Fruit fly (Drosophila melanogaster) whole organism, embryonic: ENCODE results near the gene CG15543.

Source experiments
- Ada2b ChIP-seq: fragments of 200-800 bp; sonication (Bioruptor generic); IDR thresholded peaks from 2 replicates; pipeline ENCODE4 v1.3.6; 2022; ENCODE audit warnings: missing biosample characterization, missing genetic modification characterization
- Adf1 ChIP-seq: fragments of 200-800 bp; sonication (Bioruptor generic); IDR thresholded peaks from 2 replicates; pipeline ENCODE4 v1.3.6; 2022; ENCODE audit warnings: missing biosample characterization, missing genetic modification characterization
- Antp ChIP-seq: fragments of 200-800 bp; sonication (Bioruptor generic); optimal IDR thresholded peaks from 3 replicates; lab custom pipeline; 2016; ENCODE audit warnings: missing biosample characterization, missing genetic modification characterization
- Awh ChIP-seq: fragments of 200-800 bp; sonication (Bioruptor generic); IDR thresholded peaks from 2 replicates; pipeline ENCODE4, ENCODE4 v1.3.6; 2022; ENCODE audit warnings: missing biosample characterization, missing genetic modification characterization
- Bteb2 ChIP-seq: fragments of 200-800 bp; sonication (Bioruptor generic); optimal IDR thresholded peaks from 2 replicates; lab custom pipeline; 2016; ENCODE audit warnings: missing biosample characterization, missing genetic modification characterization
- CG10209 ChIP-seq: fragments of 200-800 bp; sonication (Bioruptor generic); optimal IDR thresholded peaks from 3 replicates; lab custom pipeline; 2017; ENCODE audit warnings: missing biosample characterization, mild to moderate bottlenecking, missing genetic modification characterization, missing genetic modification reagents
- CG10366 ChIP-seq: fragments of 200-800 bp; sonication (Bioruptor generic); IDR thresholded peaks from 2 replicates; pipeline ENCODE4 v1.3.6; 2022; ENCODE audit warnings: missing biosample characterization, missing genetic modification characterization
- CG10462 ChIP-seq: fragments of 200-800 bp; sonication (Bioruptor generic); optimal IDR thresholded peaks from 2 replicates; lab custom pipeline; 2016; ENCODE audit warnings: missing biosample characterization, missing genetic modification characterization
- CG10543 ChIP-seq: fragments of 200-800 bp; sonication (Bioruptor generic); optimal IDR thresholded peaks from 3 replicates; lab custom pipeline; 2017; ENCODE audit warnings: missing biosample characterization, mild to moderate bottlenecking, missing genetic modification characterization, moderate library complexity
- CG11085 ChIP-seq: fragments of 200-800 bp; sonication (Bioruptor generic); IDR thresholded peaks from 2 replicates; pipeline ENCODE4 v1.3.6; 2022; ENCODE audit warnings: missing biosample characterization, missing genetic modification characterization
- CG11093 ChIP-seq: fragments of 200-800 bp; sonication (Bioruptor generic); IDR thresholded peaks from 3 replicates; pipeline ENCODE4 v1.3.6; 2022; ENCODE audit warnings: missing biosample characterization, missing genetic modification characterization
- CG13123 ChIP-seq: fragments of 200-800 bp; sonication (Bioruptor generic); optimal IDR thresholded peaks from 2 replicates; lab custom pipeline; 2016; ENCODE audit warnings: missing biosample characterization, missing genetic modification characterization
- CG17385 ChIP-seq: fragments of 200-800 bp; sonication (Bioruptor generic); optimal IDR thresholded peaks from 3 replicates; lab custom pipeline; 2018; ENCODE audit warnings: missing biosample characterization, mild to moderate bottlenecking, missing genetic modification characterization
- CG2202 ChIP-seq: fragments of 200-800 bp; sonication (Bioruptor generic); optimal IDR thresholded peaks from 2 replicates; lab custom pipeline; 2018; ENCODE audit warnings: missing biosample characterization, mild to moderate bottlenecking, missing genetic modification characterization
- CG2678 ChIP-seq: fragments of 200-800 bp; sonication (Bioruptor generic); optimal IDR thresholded peaks from 3 replicates; lab custom pipeline; 2019; ENCODE audit warnings: missing biosample characterization, mild to moderate bottlenecking, missing genetic modification characterization, moderate library complexity
- CG31224 ChIP-seq: fragments of 200-800 bp; sonication (Bioruptor generic); IDR thresholded peaks from 2 replicates; pipeline ENCODE4 v1.3.6; 2022; ENCODE audit warnings: missing biosample characterization, missing genetic modification characterization
- CG31388 ChIP-seq: fragments of 200-800 bp; sonication (Bioruptor generic); optimal IDR thresholded peaks from 2 replicates; lab custom pipeline; 2016; ENCODE audit warnings: missing biosample characterization, missing genetic modification characterization
- CG3407 ChIP-seq: fragments of 200-800 bp; sonication (Bioruptor generic); optimal IDR thresholded peaks from 2 replicates; lab custom pipeline; 2018; ENCODE audit warnings: missing biosample characterization, mild to moderate bottlenecking, missing genetic modification characterization
- CG3847 ChIP-seq: fragments of 200-800 bp; sonication (Bioruptor generic); IDR thresholded peaks from 2 replicates; pipeline ENCODE4 v1.3.6; 2022; ENCODE audit warnings: missing biosample characterization, missing genetic modification characterization
- CG4730 ChIP-seq: fragments of 200-800 bp; sonication (Bioruptor generic); IDR thresholded peaks from 2 replicates; pipeline ENCODE4 v1.3.6; 2022; ENCODE audit warnings: missing biosample characterization, missing genetic modification characterization
- CG4820 ChIP-seq: fragments of 200-800 bp; sonication (Bioruptor generic); optimal IDR thresholded peaks from 3 replicates; lab custom pipeline; 2016; ENCODE audit warnings: missing biosample characterization, missing genetic modification characterization
- CG6272 ChIP-seq: fragments of 200-800 bp; sonication (Bioruptor generic); IDR thresholded peaks from 2 replicates; pipeline ENCODE4 v1.3.6; 2022; ENCODE audit warnings: missing biosample characterization, missing genetic modification characterization
- CG7928 ChIP-seq: fragments of 200-800 bp; sonication (Bioruptor generic); optimal IDR thresholded peaks from 2 replicates; lab custom pipeline; 2017; ENCODE audit warnings: missing biosample characterization, mild to moderate bottlenecking, missing genetic modification characterization
- CG8359 ChIP-seq: fragments of 200-800 bp; sonication (Bioruptor generic); optimal IDR thresholded peaks from 2 replicates; lab custom pipeline; 2017; ENCODE audit warnings: missing biosample characterization, mild to moderate bottlenecking, missing genetic modification characterization, borderline replicate concordance
- CTCF ChIP-seq: fragments of 200-800 bp; sonication (Bioruptor generic); optimal IDR thresholded peaks from 2 replicates; lab custom pipeline; 2017; ENCODE audit warnings: missing biosample characterization, mild to moderate bottlenecking, missing genetic modification characterization, moderate library complexity
- D19A ChIP-seq: fragments of 200-800 bp; optimal IDR thresholded peaks from 3 replicates; lab custom pipeline; 2019; ENCODE audit warnings: missing biosample characterization, mild to moderate bottlenecking, missing genetic modification characterization, moderate library complexity
- Elba2 ChIP-seq: fragments of 200-800 bp; sonication (Bioruptor generic); optimal IDR thresholded peaks from 3 replicates; lab custom pipeline; 2016; ENCODE audit warnings: missing biosample characterization, missing genetic modification characterization
- HLH4C ChIP-seq: fragments of 200-800 bp; sonication (Bioruptor generic); IDR thresholded peaks from 3 replicates; pipeline ENCODE4 v1.3.6; 2022; ENCODE audit warnings: missing biosample characterization, missing genetic modification characterization; ENCODE audit not compliant: partially characterized antibody
- Hsf ChIP-seq: fragments of 200-800 bp; sonication (Bioruptor generic); optimal IDR thresholded peaks from 3 replicates; lab custom pipeline; 2016; ENCODE audit warnings: missing biosample characterization, missing genetic modification characterization
- Max ChIP-seq: fragments of 200-800 bp; sonication (Bioruptor generic); optimal IDR thresholded peaks from 2 replicates; lab custom pipeline; 2016; ENCODE audit warnings: missing biosample characterization, mild to moderate bottlenecking, missing genetic modification characterization
- NC2β ChIP-seq: fragments of 200-800 bp; sonication (Bioruptor generic); optimal IDR thresholded peaks from 2 replicates; lab custom pipeline; 2016; ENCODE audit warnings: missing biosample characterization, missing genetic modification characterization
- Neu2 ChIP-seq: fragments of 200-800 bp; sonication (Bioruptor generic); optimal IDR thresholded peaks from 3 replicates; lab custom pipeline; 2016; ENCODE audit warnings: missing biosample characterization, missing genetic modification characterization, borderline replicate concordance
- Poxn ChIP-seq: fragments of 200-800 bp; sonication (Bioruptor generic); IDR thresholded peaks from 2 replicates; pipeline ENCODE4 v1.3.6; 2022; ENCODE audit warnings: missing biosample characterization, missing genetic modification characterization
- Scr ChIP-seq: fragments of 200-800 bp; sonication (Bioruptor generic); IDR thresholded peaks from 2 replicates; pipeline ENCODE4 v1.3.6; 2022; ENCODE audit warnings: missing biosample characterization, missing genetic modification characterization; ENCODE audit not compliant: partially characterized antibody
- Ssrp ChIP-seq: fragments of 200-800 bp; sonication (Bioruptor generic); optimal IDR thresholded peaks from 2 replicates; lab custom pipeline; 2018; ENCODE audit warnings: missing biosample characterization, mild to moderate bottlenecking, missing genetic modification characterization, moderate library complexity
- TFAM ChIP-seq: fragments of 200-800 bp; sonication (Bioruptor generic); optimal IDR thresholded peaks from 2 replicates; lab custom pipeline; 2017; ENCODE audit warnings: missing biosample characterization, missing genetic modification characterization, inconsistent platforms
- ab ChIP-seq: fragments of 200-800 bp; sonication (Bioruptor generic); optimal IDR thresholded peaks from 2 replicates; lab custom pipeline; 2016; ENCODE audit warnings: missing biosample characterization, missing genetic modification characterization
- bbx ChIP-seq: fragments of 200-800 bp; sonication (Bioruptor generic); IDR thresholded peaks from 2 replicates; pipeline ENCODE4 v1.3.6; 2022; ENCODE audit warnings: missing biosample characterization, missing genetic modification characterization; ENCODE audit not compliant: partially characterized antibody
- crol ChIP-seq: fragments of 200-800 bp; sonication (Bioruptor generic); IDR thresholded peaks from 2 replicates; pipeline ENCODE4 v1.3.6; 2022; ENCODE audit warnings: missing biosample characterization, missing genetic modification characterization
- dan ChIP-seq: fragments of 200-800 bp; sonication (Bioruptor generic); IDR thresholded peaks from 2 replicates; pipeline ENCODE4 v1.3.6; 2022; ENCODE audit warnings: missing biosample characterization, missing genetic modification characterization
- dysf ChIP-seq: fragments of 200-800 bp; sonication (Bioruptor generic); IDR thresholded peaks from 3 replicates; pipeline ENCODE4 v1.3.6; 2022; ENCODE audit warnings: missing biosample characterization, missing genetic modification characterization
- eyg ChIP-seq: fragments of 200-800 bp; sonication (Bioruptor generic); optimal IDR thresholded peaks from 3 replicates; lab custom pipeline; 2016; ENCODE audit warnings: missing biosample characterization, missing genetic modification characterization
- gcm ChIP-seq: fragments of 200-800 bp; sonication (Bioruptor generic); optimal IDR thresholded peaks from 2 replicates; lab custom pipeline; 2019; ENCODE audit warnings: missing biosample characterization, mild to moderate bottlenecking, missing genetic modification characterization, moderate library complexity
- hth ChIP-seq: fragments of >200 bp; optimal IDR thresholded peaks from 2 replicates; lab custom pipeline; 2017; ENCODE audit warnings: inconsistent platforms
- jumu ChIP-seq: fragments of 200-800 bp; sonication (Bioruptor generic); optimal IDR thresholded peaks from 3 replicates; lab custom pipeline; 2016; ENCODE audit warnings: missing biosample characterization, missing genetic modification characterization
- ken ChIP-seq: fragments of 200-800 bp; sonication (Bioruptor generic); IDR thresholded peaks from 3 replicates; pipeline ENCODE4 v1.3.6; 2022; ENCODE audit warnings: missing biosample characterization, missing genetic modification characterization
- nau ChIP-seq: fragments of 200-800 bp; sonication (Bioruptor generic); optimal IDR thresholded peaks from 3 replicates; lab custom pipeline; 2017; ENCODE audit warnings: missing biosample characterization, mild to moderate bottlenecking, missing genetic modification characterization, missing genetic modification reagents
- nerfin-1 ChIP-seq: fragments of 200-800 bp; sonication (Bioruptor generic); optimal IDR thresholded peaks from 3 replicates; lab custom pipeline; 2019; ENCODE audit warnings: missing biosample characterization, mild to moderate bottlenecking, missing genetic modification characterization, moderate library complexity
- pnt ChIP-seq: fragments of 200-800 bp; sonication (Bioruptor generic); optimal IDR thresholded peaks from 3 replicates; lab custom pipeline; 2016; ENCODE audit warnings: missing biosample characterization, missing genetic modification characterization
- prd ChIP-seq, 3 experiments: fragments of >200 bp in 2 of 3; fragments of 200-800 bp in 1 of 3; sonication (Bioruptor generic) in 1 of 3; optimal IDR thresholded peaks in 2 of 3; IDR thresholded peaks in 1 of 3; 2 replicates in 2 of 3; 3 replicates in 1 of 3; pipeline versions ENCODE4 v1.3.6 to Lab custom; 2017 to 2022; ENCODE audit warnings: missing biosample characterization in 1 of 3, missing genetic modification characterization in 1 of 3
- run ChIP-seq: fragments of 200-800 bp; sonication (Bioruptor generic); optimal IDR thresholded peaks from 3 replicates; lab custom pipeline; 2018; ENCODE audit warnings: missing biosample characterization, mild to moderate bottlenecking, missing genetic modification characterization
- tx ChIP-seq: fragments of 200-800 bp; sonication (Bioruptor generic); optimal IDR thresholded peaks from 2 replicates; lab custom pipeline; 2016; ENCODE audit warnings: missing biosample characterization, missing genetic modification characterization
- z ChIP-seq: fragments of 200-800 bp; sonication (Bioruptor generic); IDR thresholded peaks from 3 replicates; pipeline ENCODE4 v1.3.6; 2022; ENCODE audit warnings: missing biosample characterization, missing genetic modification characterization

CG15543 gene

dm6 chr3R:30718442-30718841 is 24.2 kb upstream of the CG15543 start (continued):
- TF ChIP-seq CG10209 (GFP tag; lab: Kevin White, UChicago) = no peak
- no peak for TF ChIP-seq Poxn
- peak; percentile 44; the same call in 1 of the 2 replicates for TF ChIP-seq Awh (GFP tag; lab: Robert Waterston, UW)
- TF ChIP-seq Elba2 (GFP tag; lab: Kevin White, UChicago) = no peak
- TF ChIP-seq run = no peak
- TF ChIP-seq jumu (GFP tag; lab: Kevin White, UChicago) = no peak
- TF ChIP-seq Hsf = no peak
- TF ChIP-seq D19A (tag; lab: Kevin White, UChicago) = peak; percentile 32
- TF ChIP-seq CG31224 = no peak
- no peak for TF ChIP-seq CG13123 (GFP tag; lab: Kevin White, UChicago)
- no peak for TF ChIP-seq tx (GFP tag; lab: Kevin White, UChicago)
- no peak for TF ChIP-seq HLH4C (GFP tag; lab: Robert Waterston, UW)
- TF ChIP-seq CG7928 (GFP tag; lab: Kevin White, UChicago) = no peak
- TF ChIP-seq CG4730 (GFP tag; lab: Robert Waterston, UW) = 0 out of 2 replicates have a peak, but pooled peaks have one; percentile 25
- no peak for TF ChIP-seq nau (GFP tag; lab: Kevin White, UChicago)
- no peak for TF ChIP-seq Ada2b (GFP tag; lab: Robert Waterston, UW)
- 0 out of 3 replicates have a peak, but pooled peaks have one; percentile 35 for TF ChIP-seq dysf (GFP tag; lab: Robert Waterston, UW)
- no peak for TF ChIP-seq CG2202 (tag; lab: Kevin White, UChicago)
- no peak for TF ChIP-seq ab (GFP tag; lab: Kevin White, UChicago)
- no peak for TF ChIP-seq crol (GFP tag; lab: Robert Waterston, UW)
- no peak for TF ChIP-seq Max
- no peak for TF ChIP-seq CG6272
- TF ChIP-seq CTCF (GFP tag; lab: Kevin White, UChicago) = no peak
- TF ChIP-seq Scr (GFP tag; lab: Robert Waterston, UW) = no peak
- no peak for TF ChIP-seq bbx (GFP tag; lab: Robert Waterston, UW)
- TF ChIP-seq CG3847 (GFP tag; lab: Robert Waterston, UW) = no peak
- no peak for TF ChIP-seq gcm (GFP tag; lab: Kevin White, UChicago)
- no peak for TF ChIP-seq Ssrp
- no peak for TF ChIP-seq dan (GFP tag; lab: Robert Waterston, UW)
- TF ChIP-seq Adf1 = no peak
- no peak for TF ChIP-seq TFAM (GFP tag; lab: Kevin White, UChicago)
- no peak for TF ChIP-seq CG11085
- no peak for TF ChIP-seq hth (lab: Kevin White, UChicago)
- no peak for TF ChIP-seq Antp
- TF ChIP-seq CG3407 (GFP tag; lab: Kevin White, UChicago) = peak; percentile 32
- no peak for TF ChIP-seq CG10543 (GFP tag; lab: Kevin White, UChicago)
- TF ChIP-seq nerfin-1 = peak; percentile 32
- TF ChIP-seq CG2678 (tag; lab: Kevin White, UChicago) = peak; percentile 33
- no peak for TF ChIP-seq Bteb2 (GFP tag; lab: Kevin White, UChicago)
- peak; percentile 16; the same call in 1 of the 3 replicates for TF ChIP-seq CG11093 (GFP tag; lab: Robert Waterston, UW)
- TF ChIP-seq eyg (GFP tag; lab: Kevin White, UChicago) = no peak
- TF ChIP-seq CG17385 = no peak
- TF ChIP-seq Neu2 (GFP tag; lab: Kevin White, UChicago) = no peak
- no peak for TF ChIP-seq CG10366 (GFP tag; lab: Robert Waterston, UW)
- TF ChIP-seq pnt (GFP tag; lab: Kevin White, UChicago) = no peak
- TF ChIP-seq NC2β (GFP tag; lab: Kevin White, UChicago) = no peak
- peak; percentile 7 for TF ChIP-seq CG4820 (GFP tag; lab: Kevin White, UChicago)
- TF ChIP-seq CG10462 (GFP tag; lab: Kevin White, UChicago) = no peak
- TF ChIP-seq z = no peak
- TF ChIP-seq prd (optimal IDR thresholded peaks at IDR 0.05; lab: Kevin White, UChicago) = no peak
- peak; percentile 71; the same call in 2 of the 3 replicates for TF ChIP-seq prd (GFP tag; IDR thresholded peaks at IDR 0.05; lab: Robert Waterston, UW)
- no peak for TF ChIP-seq CG31388 (GFP tag; lab: Kevin White, UChicago)
- TF ChIP-seq ken (GFP tag; lab: Robert Waterston, UW) = no peak
- TF ChIP-seq CG8359 (GFP tag; lab: Kevin White, UChicago) = no peak
